Fruit fly (Drosophila melanogaster) whole organism, wandering third instar larva: ENCODE data around the gene Oatp74D.
A peak's percentile ranks its signal among the peaks of the same experiment; 100 is the strongest.

Source experiments
- Abd-B ChIP-seq: fragments of >200 bp; optimal IDR thresholded peaks from 2 replicates; lab custom pipeline; 2017; ENCODE audit warnings: missing biosample characterization, missing genetic modification characterization
- CG32264 ChIP-seq: fragments of 200-800 bp; sonication (Bioruptor generic); optimal IDR thresholded peaks from 2 replicates; lab custom pipeline; 2016; ENCODE audit warnings: missing biosample characterization, missing genetic modification characterization
- CG9705 ChIP-seq: fragments of 200-800 bp; sonication (Bioruptor generic); optimal IDR thresholded peaks from 2 replicates; lab custom pipeline; 2018; ENCODE audit warnings: missing biosample characterization, mild to moderate bottlenecking, missing genetic modification characterization
- CrebA ChIP-seq: fragments of 200-800 bp; sonication (Bioruptor generic); optimal IDR thresholded peaks from 2 replicates; lab custom pipeline; 2016; ENCODE audit warnings: missing biosample characterization, mild to moderate bottlenecking, missing genetic modification characterization, borderline replicate concordance
- Dfd ChIP-seq: fragments of >200 bp; optimal IDR thresholded peaks from 2 replicates; lab custom pipeline; 2017; ENCODE audit warnings: missing biosample characterization, missing genetic modification characterization
- Dif ChIP-seq: fragments of 200-275, 200-300 bp; sonication (Bioruptor generic); optimal IDR thresholded peaks from 2 replicates; lab custom pipeline; 2018; ENCODE audit warnings: missing biosample characterization, missing genetic modification characterization; ENCODE audit not compliant: partially characterized antibody
- GATAd ChIP-seq: sonication (Bioruptor generic); optimal IDR thresholded peaks from 2 replicates; lab custom pipeline; 2016; ENCODE audit warnings: missing biosample characterization, missing genetic modification characterization
- HLH106 ChIP-seq: fragments of 200-800 bp; optimal IDR thresholded peaks from 3 replicates; lab custom pipeline; 2019; ENCODE audit warnings: missing biosample characterization, mild to moderate bottlenecking, missing genetic modification characterization, moderate library complexity
- Hnf4 ChIP-seq: fragments of 200-800 bp; sonication (Bioruptor generic); optimal IDR thresholded peaks from 2 replicates; lab custom pipeline; 2016; ENCODE audit warnings: missing biosample characterization, mild to moderate bottlenecking, missing genetic modification characterization
- Hr78 ChIP-seq: fragments of >200 bp; optimal IDR thresholded peaks from 2 replicates; lab custom pipeline; 2017; ENCODE audit warnings: missing biosample characterization, missing genetic modification characterization
- Hr83 ChIP-seq: fragments of 200-300 bp; sonication (Bioruptor generic); optimal IDR thresholded peaks from 2 replicates; lab custom pipeline; 2016; ENCODE audit warnings: missing biosample characterization, mild to moderate bottlenecking, missing genetic modification characterization, moderate library complexity; ENCODE audit not compliant: poor library complexity, severe bottlenecking
- Jra ChIP-seq: sonication (Bioruptor generic); optimal IDR thresholded peaks from 2 replicates; lab custom pipeline; 2016; ENCODE audit warnings: missing biosample characterization, missing genetic modification characterization
- Mio ChIP-seq: sonication (Bioruptor generic); optimal IDR thresholded peaks from 2 replicates; lab custom pipeline; 2016; ENCODE audit warnings: missing biosample characterization, missing genetic modification characterization
- Myc ChIP-seq: fragments of >200 bp; optimal IDR thresholded peaks from 2 replicates; lab custom pipeline; 2017
- N ChIP-seq: fragments of >200 bp; optimal IDR thresholded peaks from 2 replicates; lab custom pipeline; 2018; ENCODE audit warnings: missing biosample characterization, missing external identifiers, missing genetic modification characterization
- OdsH ChIP-seq: fragments of 200-800 bp; sonication (Bioruptor generic); optimal IDR thresholded peaks from 2 replicates; lab custom pipeline; 2016; ENCODE audit warnings: missing biosample characterization, mild to moderate bottlenecking, missing genetic modification characterization
- Rel ChIP-seq, 2 experiments: fragments of 200-800 bp; sonication (Bioruptor generic) in 1 of 2; optimal IDR thresholded peaks; 2 replicates in 1 of 2; 3 replicates in 1 of 2; lab custom pipeline; 2016 to 2019; ENCODE audit warnings: mild to moderate bottlenecking in 2 of 2, missing biosample characterization in 2 of 2, missing genetic modification characterization in 2 of 2, moderate library complexity in 1 of 2
- Sp1 ChIP-seq: fragments of 200-800 bp; sonication (Bioruptor generic); optimal IDR thresholded peaks from 3 replicates; lab custom pipeline; 2019; ENCODE audit warnings: missing biosample characterization, mild to moderate bottlenecking, missing genetic modification characterization, moderate library complexity
- Vsx2 ChIP-seq: fragments of 200-300, 225-300 bp; sonication (Bioruptor generic); optimal IDR thresholded peaks from 2 replicates; lab custom pipeline; 2018; ENCODE audit warnings: missing biosample characterization, missing genetic modification characterization; ENCODE audit not compliant: partially characterized antibody
- br ChIP-seq: fragments of 200-800 bp; sonication (Bioruptor generic); optimal IDR thresholded peaks from 2 replicates; lab custom pipeline; 2016; ENCODE audit warnings: missing biosample characterization, missing genetic modification characterization
- brk ChIP-seq: fragments of 200-800 bp; sonication (Bioruptor generic); optimal IDR thresholded peaks from 2 replicates; lab custom pipeline; 2016; ENCODE audit warnings: missing biosample characterization, mild to moderate bottlenecking, missing genetic modification characterization
- dl ChIP-seq, 2 experiments: fragments of 175-275, 200-275 bp in 1 of 2; fragments of 200-275 bp in 1 of 2; sonication (Bioruptor generic); optimal IDR thresholded peaks; lab custom pipeline; 2018; ENCODE audit warnings: mild to moderate bottlenecking in 2 of 2, missing biosample characterization in 2 of 2, missing genetic modification characterization in 2 of 2, moderate library complexity in 2 of 2; ENCODE audit not compliant: partially characterized antibody in 2 of 2, insufficient read depth in 1 of 2
- dmrt93B ChIP-seq: fragments of 200-800 bp; sonication (Bioruptor generic); optimal IDR thresholded peaks from 2 replicates; lab custom pipeline; 2018; ENCODE audit warnings: missing biosample characterization, mild to moderate bottlenecking, missing genetic modification characterization
- dsf ChIP-seq: sonication (Bioruptor generic); optimal IDR thresholded peaks from 2 replicates; lab custom pipeline; 2016; ENCODE audit warnings: missing biosample characterization, missing genetic modification characterization, borderline replicate concordance
- ey ChIP-seq: fragments of 200-800 bp; sonication (Bioruptor generic); optimal IDR thresholded peaks from 2 replicates; lab custom pipeline; 2016; ENCODE audit warnings: missing biosample characterization, missing genetic modification characterization
- foxo ChIP-seq, 2 experiments: fragments of 200-800 bp; sonication (Bioruptor generic); optimal IDR thresholded peaks; 2 replicates in 1 of 2; 3 replicates in 1 of 2; lab custom pipeline; 2016 to 2017; ENCODE audit warnings: missing biosample characterization in 2 of 2, missing genetic modification characterization in 2 of 2
- fru ChIP-seq: fragments of 200-800 bp; sonication (Bioruptor generic); optimal IDR thresholded peaks from 3 replicates; lab custom pipeline; 2016; ENCODE audit warnings: missing biosample characterization, mild to moderate bottlenecking, missing genetic modification characterization
- h ChIP-seq: fragments of 200-800 bp; sonication (Bioruptor generic); optimal IDR thresholded peaks from 3 replicates; lab custom pipeline; 2016; ENCODE audit warnings: missing biosample characterization, mild to moderate bottlenecking, missing genetic modification characterization
- jim ChIP-seq: fragments of 175-275, 200-325 bp; sonication (Bioruptor generic); optimal IDR thresholded peaks from 2 replicates; lab custom pipeline; 2016; ENCODE audit warnings: missing biosample characterization, mild to moderate bottlenecking, missing genetic modification characterization
- lola ChIP-seq: fragments of >200 bp; optimal IDR thresholded peaks from 2 replicates; lab custom pipeline; 2017; ENCODE audit warnings: missing biosample characterization, missing genetic modification characterization
- pan ChIP-seq: fragments of >200 bp; optimal IDR thresholded peaks from 2 replicates; lab custom pipeline; 2017
- psq ChIP-seq: fragments of 200-800 bp; sonication (Bioruptor generic); optimal IDR thresholded peaks from 3 replicates; lab custom pipeline; 2017; ENCODE audit warnings: missing biosample characterization, mild to moderate bottlenecking, missing genetic modification characterization, moderate library complexity
- rgr ChIP-seq: fragments of 200-800 bp; sonication (Bioruptor generic); optimal IDR thresholded peaks from 3 replicates; lab custom pipeline; 2016; ENCODE audit warnings: missing biosample characterization, mild to moderate bottlenecking, missing genetic modification characterization
- sage ChIP-seq: fragments of 200-800 bp; sonication (Bioruptor generic); optimal IDR thresholded peaks from 2 replicates; lab custom pipeline; 2016; ENCODE audit warnings: missing biosample characterization, mild to moderate bottlenecking, missing genetic modification characterization
- sv ChIP-seq: fragments of 200-800 bp; sonication (Bioruptor generic); optimal IDR thresholded peaks from 3 replicates; lab custom pipeline; 2016; ENCODE audit warnings: missing biosample characterization, missing genetic modification characterization
- tai ChIP-seq: sonication (Bioruptor generic); optimal IDR thresholded peaks from 2 replicates; lab custom pipeline; 2016; ENCODE audit warnings: missing biosample characterization, missing genetic modification characterization
- usp ChIP-seq: fragments of >200 bp; optimal IDR thresholded peaks from 2 replicates; lab custom pipeline; 2017; ENCODE audit warnings: missing biosample characterization, missing genetic modification characterization
- woc ChIP-seq: sonication (Bioruptor generic); optimal IDR thresholded peaks from 2 replicates; lab custom pipeline; 2016; ENCODE audit warnings: missing biosample characterization, mild to moderate bottlenecking, missing genetic modification characterization

Gene Oatp74D

dm6 chr3L:17486794-17487726 lies at the start of gene Oatp74D:
Oatp74D (plus strand) TSS chr3L:17487118.
- TF ChIP-seq foxo (GFP tag; optimal IDR thresholded peaks at IDR 0.05; lab: Kevin White, UChicago) (peak; percentile 3 to 72), Sp1 (peak; percentile 38), woc (GFP tag; lab: Kevin White, UChicago) (peak; percentile 34), CG9705 (GFP tag; lab: Kevin White, UChicago) (no peak), CG32264 (GFP tag; lab: Kevin White, UChicago) (peak; percentile 57), dsf (GFP tag; lab: Kevin White, UChicago) (no peak), fru (GFP tag; lab: Kevin White, UChicago) (peak; percentile 60), N (GFP tag; lab: Kevin White, UChicago) (peak; percentile 89), Mio (GFP tag; lab: Kevin White, UChicago) (no peak), Abd-B (GFP tag; lab: Kevin White, UChicago) (peak; percentile 52), tai (GFP tag; lab: Kevin White, UChicago) (peak; percentile 57), lola (GFP tag; lab: Kevin White, UChicago) (no peak), Rel (GFP tag; optimal IDR thresholded peaks at IDR 0.05; lab: Kevin White, UChicago) (peak; percentile 52), Rel (tag; optimal IDR thresholded peaks at IDR 0.05; lab: Kevin White, UChicago) (peak; percentile 73), br (GFP tag; lab: Kevin White, UChicago) (peak; percentile 50), CrebA (GFP tag; lab: Kevin White, UChicago) (peak; percentile 75), Jra (GFP tag; lab: Kevin White, UChicago) (peak; percentile 13), Vsx2 (GFP tag; lab: Kevin White, UChicago) (peak; percentile 53), psq (GFP tag; lab: Kevin White, UChicago) (peak; percentile 46), Hr83 (peak; percentile 41), Hr78 (GFP tag; lab: Kevin White, UChicago) (no peak), ey (GFP tag; lab: Kevin White, UChicago) (peak; percentile 63), usp (no peak), GATAd (GFP tag; lab: Kevin White, UChicago) (no peak), jim (GFP tag; lab: Kevin White, UChicago) (no peak), Dfd (GFP tag; lab: Kevin White, UChicago) (no peak), HLH106 (tag; lab: Kevin White, UChicago) (peak; percentile 18), OdsH (peak; percentile 60), pan (lab: Kevin White, UChicago) (no peak), Myc (lab: Kevin White, UChicago) (no peak), h (GFP tag; lab: Kevin White, UChicago) (peak; percentile 71), dmrt93B (GFP tag; lab: Kevin White, UChicago) (no peak), dl (GFP tag; optimal IDR thresholded peaks at IDR 0.05; lab: Kevin White, UChicago; ENCODE audit: insufficient read depth in 1 of 2, partially characterized antibody in 2 of 2) (peak; percentile 59 to 74), Hnf4 (GFP tag; lab: Kevin White, UChicago) (peak; percentile 51), brk (GFP tag; lab: Kevin White, UChicago) (peak; percentile 41), sage (GFP tag; lab: Kevin White, UChicago) (peak; percentile 53), sv (no peak), Dif (GFP tag; lab: Kevin White, UChicago) (peak; percentile 73), rgr (GFP tag; lab: Kevin White, UChicago) (peak; percentile 71)
